Fruit fly (Drosophila melanogaster) whole organism, embryonic: Measurements from ENCODE around the gene Non3.

Experiments
- Aef1 ChIP-seq: fragments of 200-800 bp; sonication (Bioruptor generic); IDR thresholded peaks from 3 replicates; pipeline ENCODE4 v1.3.6; 2022; ENCODE audit warnings: missing biosample characterization, missing genetic modification characterization
- Atf3 ChIP-seq: fragments of 200-800 bp; sonication (Bioruptor generic); optimal IDR thresholded peaks from 3 replicates; lab custom pipeline; 2016; ENCODE audit warnings: missing biosample characterization, missing genetic modification characterization
- BEAF-32 ChIP-seq: fragments of 200-800 bp; sonication (Bioruptor generic); optimal IDR thresholded peaks from 3 replicates; lab custom pipeline; 2017; ENCODE audit warnings: missing biosample characterization, missing genetic modification characterization, mild to moderate bottlenecking, moderate library complexity, missing genetic modification reagents
- Bgb ChIP-seq: fragments of 200-800 bp; sonication (Bioruptor generic); IDR thresholded peaks from 2 replicates; pipeline ENCODE4 v1.3.6; 2022; ENCODE audit warnings: missing biosample characterization, missing genetic modification characterization; ENCODE audit not compliant: partially characterized antibody
- Bteb2 ChIP-seq: fragments of 200-800 bp; sonication (Bioruptor generic); optimal IDR thresholded peaks from 2 replicates; lab custom pipeline; 2016; ENCODE audit warnings: missing biosample characterization, missing genetic modification characterization
- CG10209 ChIP-seq: fragments of 200-800 bp; sonication (Bioruptor generic); optimal IDR thresholded peaks from 3 replicates; lab custom pipeline; 2017; ENCODE audit warnings: missing biosample characterization, mild to moderate bottlenecking, missing genetic modification characterization, missing genetic modification reagents
- CG11560 ChIP-seq: fragments of 200-800 bp; sonication (Bioruptor generic); IDR thresholded peaks from 3 replicates; pipeline ENCODE4 v1.3.6; 2022; ENCODE audit warnings: missing biosample characterization, missing genetic modification characterization
- CG12104 ChIP-seq: fragments of 200-800 bp; sonication (Bioruptor generic); optimal IDR thresholded peaks from 3 replicates; lab custom pipeline; 2016; ENCODE audit warnings: missing biosample characterization, missing genetic modification characterization
- CG12659 ChIP-seq: fragments of 200-800 bp; sonication (Bioruptor generic); optimal IDR thresholded peaks from 3 replicates; lab custom pipeline; 2017; ENCODE audit warnings: mild to moderate bottlenecking, missing biosample characterization, missing genetic modification reagents, missing genetic modification characterization
- CG12942 ChIP-seq: fragments of 200-800 bp; sonication (Bioruptor generic); optimal IDR thresholded peaks from 3 replicates; lab custom pipeline; 2016; ENCODE audit warnings: missing biosample characterization, missing genetic modification characterization
- CG13123 ChIP-seq: fragments of 200-800 bp; sonication (Bioruptor generic); optimal IDR thresholded peaks from 2 replicates; lab custom pipeline; 2016; ENCODE audit warnings: missing biosample characterization, missing genetic modification characterization
- CG17361 ChIP-seq: fragments of 200-800 bp; sonication (Bioruptor generic); IDR thresholded peaks from 3 replicates; pipeline ENCODE4 v1.3.6; 2022; ENCODE audit warnings: missing biosample characterization, missing genetic modification characterization
- CG18476 ChIP-seq: fragments of 200-800 bp; sonication (Bioruptor generic); optimal IDR thresholded peaks from 2 replicates; lab custom pipeline; 2016; ENCODE audit warnings: missing biosample characterization, mild to moderate bottlenecking, missing genetic modification characterization
- CG2129 ChIP-seq: fragments of 200-800 bp; sonication (Bioruptor generic); IDR thresholded peaks from 2 replicates; pipeline ENCODE4 v1.3.6; 2022; ENCODE audit warnings: missing biosample characterization, missing genetic modification characterization; ENCODE audit not compliant: partially characterized antibody
- CG2199 ChIP-seq: fragments of 200-800 bp; sonication (Bioruptor generic); IDR thresholded peaks from 3 replicates; pipeline ENCODE4 v1.3.6; 2022; ENCODE audit warnings: missing biosample characterization, missing genetic modification characterization
- CG30020 ChIP-seq: fragments of 200-800 bp; optimal IDR thresholded peaks from 2 replicates; lab custom pipeline; 2019; ENCODE audit warnings: missing biosample characterization, mild to moderate bottlenecking, missing genetic modification characterization, moderate library complexity
- CG31224 ChIP-seq: fragments of 200-800 bp; sonication (Bioruptor generic); IDR thresholded peaks from 2 replicates; pipeline ENCODE4 v1.3.6; 2022; ENCODE audit warnings: missing biosample characterization, missing genetic modification characterization
- CG33557 ChIP-seq: fragments of 200-800 bp; sonication (Bioruptor generic); optimal IDR thresholded peaks from 2 replicates; lab custom pipeline; 2019; ENCODE audit warnings: missing biosample characterization, mild to moderate bottlenecking, missing genetic modification characterization, moderate library complexity
- CG34224 ChIP-seq: fragments of 200-800 bp; sonication (Bioruptor generic); IDR thresholded peaks from 3 replicates; pipeline ENCODE4 v1.3.6; 2022; ENCODE audit warnings: missing biosample characterization, missing genetic modification characterization; ENCODE audit not compliant: partially characterized antibody
- CG3995 ChIP-seq: fragments of 200-800 bp; sonication (Bioruptor generic); optimal IDR thresholded peaks from 3 replicates; lab custom pipeline; 2016; ENCODE audit warnings: missing biosample characterization, missing genetic modification characterization
- CG4360 ChIP-seq: fragments of 200-800 bp; sonication (Bioruptor generic); IDR thresholded peaks from 2 replicates; pipeline ENCODE4 v1.3.6; 2022; ENCODE audit warnings: missing biosample characterization, missing genetic modification characterization
- CG4707 ChIP-seq: fragments of 200-800 bp; sonication (Bioruptor generic); optimal IDR thresholded peaks from 2 replicates; lab custom pipeline; 2018; ENCODE audit warnings: missing biosample characterization, mild to moderate bottlenecking, missing genetic modification characterization, moderate library complexity
- CG7928 ChIP-seq: fragments of 200-800 bp; sonication (Bioruptor generic); optimal IDR thresholded peaks from 2 replicates; lab custom pipeline; 2017; ENCODE audit warnings: missing biosample characterization, mild to moderate bottlenecking, missing genetic modification characterization
- CG9797 ChIP-seq: fragments of 200-800 bp; sonication (Bioruptor generic); optimal IDR thresholded peaks from 3 replicates; lab custom pipeline; 2018; ENCODE audit warnings: missing biosample characterization, mild to moderate bottlenecking, missing genetic modification characterization
- Camta ChIP-seq: fragments of 200-800 bp; sonication (Bioruptor generic); optimal IDR thresholded peaks from 2 replicates; lab custom pipeline; 2016; ENCODE audit warnings: missing biosample characterization, missing genetic modification characterization
- Chrac-16 ChIP-seq: fragments of 200-800 bp; sonication (Bioruptor generic); optimal IDR thresholded peaks from 3 replicates; lab custom pipeline; 2016; ENCODE audit warnings: missing biosample characterization, missing genetic modification characterization
- D19A ChIP-seq: fragments of 200-800 bp; optimal IDR thresholded peaks from 3 replicates; lab custom pipeline; 2019; ENCODE audit warnings: missing biosample characterization, mild to moderate bottlenecking, missing genetic modification characterization, moderate library complexity
- Dad ChIP-seq: fragments of 200-800 bp; sonication (Bioruptor generic); optimal IDR thresholded peaks from 3 replicates; lab custom pipeline; 2016; ENCODE audit warnings: missing biosample characterization, missing genetic modification characterization
- Eip74EF ChIP-seq, 2 experiments: fragments of 200-800 bp in 1 of 2; fragments of >200 bp in 1 of 2; sonication (Bioruptor generic) in 1 of 2; optimal IDR thresholded peaks; 2 replicates each; lab custom pipeline; 2017 to 2019; ENCODE audit warnings: missing biosample characterization in 2 of 2, missing genetic modification characterization in 2 of 2, mild to moderate bottlenecking in 1 of 2, moderate library complexity in 1 of 2
- Hey ChIP-seq: fragments of 200-800 bp; sonication (Bioruptor generic); optimal IDR thresholded peaks from 3 replicates; lab custom pipeline; 2018; ENCODE audit warnings: missing biosample characterization, mild to moderate bottlenecking, missing genetic modification characterization
- NFAT ChIP-seq: fragments of 200-800 bp; sonication (Bioruptor generic); IDR thresholded peaks from 2 replicates; pipeline ENCODE4 v1.3.6; 2022; ENCODE audit warnings: missing biosample characterization, missing genetic modification characterization
- Six4 ChIP-seq: fragments of 200-800 bp; sonication (Bioruptor generic); optimal IDR thresholded peaks from 2 replicates; lab custom pipeline; 2016; ENCODE audit warnings: missing biosample characterization, missing genetic modification characterization
- Vsx1 ChIP-seq: fragments of 200-800 bp; sonication (Bioruptor generic); optimal IDR thresholded peaks from 2 replicates; lab custom pipeline; 2017; ENCODE audit warnings: missing biosample characterization, mild to moderate bottlenecking, missing genetic modification characterization, missing genetic modification reagents
- abd-A ChIP-seq: fragments of 200-800 bp; sonication (Bioruptor generic); optimal IDR thresholded peaks from 3 replicates; lab custom pipeline; 2019; ENCODE audit warnings: missing biosample characterization, mild to moderate bottlenecking, missing genetic modification characterization, moderate library complexity
- btn ChIP-seq: fragments of 200-800 bp; sonication (Bioruptor generic); optimal IDR thresholded peaks from 2 replicates; lab custom pipeline; 2016; ENCODE audit warnings: missing biosample characterization, missing genetic modification characterization
- chinmo ChIP-seq: fragments of 200-800 bp; sonication (Bioruptor generic); IDR thresholded peaks from 4 replicates; pipeline ENCODE4 v1.3.6; 2022; ENCODE audit warnings: missing biosample characterization, missing genetic modification characterization; ENCODE audit not compliant: partially characterized antibody
- chm ChIP-seq: fragments of 200-800 bp; sonication (Bioruptor generic); IDR thresholded peaks from 2 replicates; pipeline ENCODE4 v1.3.6; 2022; ENCODE audit warnings: missing biosample characterization, missing genetic modification characterization
- disco-r ChIP-seq: fragments of 200-800 bp; sonication (Bioruptor generic); optimal IDR thresholded peaks from 2 replicates; lab custom pipeline; 2016; ENCODE audit warnings: missing biosample characterization, missing genetic modification characterization
- emc ChIP-seq: fragments of 200-800 bp; sonication (Bioruptor generic); optimal IDR thresholded peaks from 2 replicates; lab custom pipeline; 2016; ENCODE audit warnings: missing biosample characterization, missing genetic modification characterization
- gt ChIP-seq: fragments of 200-800 bp; sonication (Bioruptor generic); IDR thresholded peaks from 2 replicates; pipeline ENCODE4 v1.3.6; 2022; ENCODE audit warnings: missing biosample characterization, missing genetic modification characterization
- hkb ChIP-seq, 2 experiments: fragments of 200-800 bp in 1 of 2; fragments of >200 bp in 1 of 2; sonication (Bioruptor generic) in 1 of 2; IDR thresholded peaks in 1 of 2; optimal IDR thresholded peaks in 1 of 2; 2 replicates each; pipeline versions ENCODE4 v1.3.6 to Lab custom; 2017 to 2022; ENCODE audit warnings: missing biosample characterization in 1 of 2, missing genetic modification characterization in 1 of 2
- insv ChIP-seq, 2 experiments: fragments of 200-800 bp; sonication (Bioruptor generic); optimal IDR thresholded peaks; 3 replicates each; lab custom pipeline; 2016 to 2018; ENCODE audit warnings: missing biosample characterization in 2 of 2, missing genetic modification characterization in 2 of 2
- knrl ChIP-seq: fragments of 200-800 bp; sonication (Bioruptor generic); IDR thresholded peaks from 3 replicates; pipeline ENCODE4 v1.3.6; 2022; ENCODE audit warnings: missing biosample characterization, missing genetic modification characterization; ENCODE audit not compliant: partially characterized antibody
- luna ChIP-seq: fragments of 200-800 bp; sonication (Bioruptor generic); optimal IDR thresholded peaks from 2 replicates; lab custom pipeline; 2016; ENCODE audit warnings: missing biosample characterization, missing genetic modification characterization
- nom ChIP-seq: fragments of 200-800 bp; sonication (Bioruptor generic); optimal IDR thresholded peaks from 2 replicates; lab custom pipeline; 2017; ENCODE audit warnings: missing biosample characterization, missing genetic modification characterization, mild to moderate bottlenecking, moderate library complexity, missing genetic modification reagents
- sens ChIP-seq: fragments of 200-800 bp; sonication (Bioruptor generic); peaks from one replicate; lab custom pipeline; 2016; ENCODE audit warnings: missing biosample characterization, missing genetic modification characterization
- tgo ChIP-seq: fragments of 200-800 bp; sonication (Bioruptor generic); IDR thresholded peaks from 3 replicates; pipeline ENCODE4 v1.3.6; 2022; ENCODE audit warnings: missing biosample characterization, missing genetic modification characterization
- tx ChIP-seq: fragments of 200-800 bp; sonication (Bioruptor generic); optimal IDR thresholded peaks from 2 replicates; lab custom pipeline; 2016; ENCODE audit warnings: missing biosample characterization, missing genetic modification characterization

Non3 gene

DNA sequence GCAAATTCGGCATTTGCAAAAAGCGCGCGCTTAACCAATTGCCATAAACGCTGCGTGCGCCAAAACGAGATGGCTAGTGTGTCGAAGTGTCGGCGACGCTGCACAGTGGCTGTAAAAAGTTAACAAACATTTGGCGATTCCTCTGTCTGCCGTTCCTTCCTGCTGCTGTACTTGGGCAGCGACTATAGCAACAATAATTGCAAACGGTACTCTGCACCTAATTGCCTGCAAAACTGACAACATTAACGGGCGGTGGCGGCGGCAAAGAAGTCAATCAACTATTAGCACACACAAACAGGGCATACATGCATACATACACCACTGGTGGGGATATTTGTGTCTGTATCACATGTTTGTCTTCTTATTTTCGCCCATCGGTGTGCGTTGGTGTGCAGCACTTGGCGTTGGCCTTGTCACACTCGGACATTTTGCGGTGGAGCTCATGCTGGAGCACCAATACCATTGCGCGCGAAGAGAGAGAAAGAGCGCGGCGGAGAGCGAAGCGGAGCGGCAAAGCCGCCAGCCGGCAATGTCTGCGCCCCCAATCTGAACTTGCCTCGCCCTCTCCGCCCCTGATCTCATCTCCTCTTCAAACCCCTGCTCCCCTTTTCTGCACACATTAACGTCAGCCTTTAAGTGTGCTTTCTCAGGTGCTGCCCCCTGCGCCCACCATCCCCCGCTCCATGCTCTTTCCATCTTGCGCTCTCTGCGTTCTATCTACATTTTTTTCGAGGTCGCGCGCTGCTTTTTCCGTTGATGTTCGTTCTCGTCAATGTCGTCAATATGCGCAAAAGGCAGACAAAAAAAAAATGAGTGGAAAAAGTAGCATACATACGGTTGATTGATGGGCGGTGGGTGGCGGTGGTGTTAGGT, 20.9 kb downstream of the Non3 start (continued):
- no peak for TF ChIP-seq CG11560 (tag; lab: Robert Waterston, UW)
- no peak for TF ChIP-seq Aef1 (GFP tag; lab: Robert Waterston, UW)
- TF ChIP-seq NFAT (GFP tag; lab: Robert Waterston, UW) = peak; percentile 54; the same call in 1 of the 2 replicates
- 0 out of 3 replicates have a peak, but pooled peaks have one; percentile 31 for TF ChIP-seq CG17361 (GFP tag; lab: Robert Waterston, UW)
- no peak for TF ChIP-seq Hey (tag; lab: Kevin White, UChicago)
- TF ChIP-seq CG12942 (GFP tag; lab: Kevin White, UChicago) = no peak
- no peak for TF ChIP-seq CG2129 (GFP tag; lab: Robert Waterston, UW)
- no peak for TF ChIP-seq gt
- TF ChIP-seq CG31224 (GFP tag; lab: Robert Waterston, UW) = peak; percentile 91
- TF ChIP-seq CG33557 (GFP tag; lab: Kevin White, UChicago) = no peak
- TF ChIP-seq CG3995 (GFP tag; lab: Kevin White, UChicago) = no peak
- no peak; the same call in 1 of the 2 replicates for TF ChIP-seq chm (GFP tag; lab: Robert Waterston, UW)
- no peak for TF ChIP-seq Vsx1 (GFP tag; lab: Kevin White, UChicago)
- TF ChIP-seq disco-r (GFP tag; lab: Kevin White, UChicago) = no peak
- no peak for TF ChIP-seq Atf3 (GFP tag; lab: Kevin White, UChicago)
- TF ChIP-seq sens (GFP tag; lab: Kevin White, UChicago) = peak; percentile 72
- 0 out of 3 replicates have a peak, but pooled peaks have one; percentile 13 for TF ChIP-seq tgo
- peak; percentile 25; the same call in 1 of the 2 replicates for TF ChIP-seq CG4360 (GFP tag; lab: Robert Waterston, UW)
- no peak for TF ChIP-seq Chrac-16 (GFP tag; lab: Kevin White, UChicago)
- no peak for TF ChIP-seq CG12104
- no peak for TF ChIP-seq CG2199 (GFP tag; lab: Robert Waterston, UW)
- no peak for TF ChIP-seq emc (GFP tag; lab: Kevin White, UChicago)
- no peak for TF ChIP-seq CG18476 (GFP tag; lab: Kevin White, UChicago)
- peak; percentile 61 for TF ChIP-seq nom
- TF ChIP-seq Bgb = peak; percentile 28; the same call in 1 of the 2 replicates
- no peak for TF ChIP-seq CG30020 (tag; lab: Kevin White, UChicago)
- peak; percentile 17 for TF ChIP-seq CG12659 (GFP tag; lab: Kevin White, UChicago)
- TF ChIP-seq luna = no peak
- TF ChIP-seq CG9797 = no peak
- no peak for TF ChIP-seq CG4707
- TF ChIP-seq chinmo = peak; percentile 87
- no peak for TF ChIP-seq knrl
- TF ChIP-seq tx (GFP tag; lab: Kevin White, UChicago) = no peak
- peak; percentile 25 for TF ChIP-seq CG10209 (GFP tag; lab: Kevin White, UChicago)
- TF ChIP-seq Dad (GFP tag; lab: Kevin White, UChicago) = no peak
- TF ChIP-seq CG34224 (GFP tag; lab: Robert Waterston, UW) = 0 out of 3 replicates have a peak, but pooled peaks have one; percentile 19
- no peak for TF ChIP-seq BEAF-32 (GFP tag; lab: Kevin White, UChicago)
- no peak for TF ChIP-seq insv (GFP tag; optimal IDR thresholded peaks at IDR 0.05; lab: Kevin White, UChicago)
- no peak for TF ChIP-seq hkb (optimal IDR thresholded peaks at IDR 0.05; lab: Kevin White, UChicago)
- no peak for TF ChIP-seq hkb (GFP tag; IDR thresholded peaks at IDR 0.05; lab: Robert Waterston, UW)
- no peak for TF ChIP-seq Camta
- TF ChIP-seq Eip74EF (GFP tag; optimal IDR thresholded peaks at IDR 0.05; lab: Kevin White, UChicago) = no peak
- TF ChIP-seq Six4 (GFP tag; lab: Kevin White, UChicago) = no peak
- no peak for TF ChIP-seq Bteb2 (GFP tag; lab: Kevin White, UChicago)
- TF ChIP-seq abd-A = peak; percentile 91
- TF ChIP-seq CG7928 (GFP tag; lab: Kevin White, UChicago) = no peak
- no peak for TF ChIP-seq D19A (tag; lab: Kevin White, UChicago)
- TF ChIP-seq btn = no peak
- TF ChIP-seq CG13123 = no peak
